Fruit fly (Drosophila melanogaster) whole organism, embryonic: ENCODE results near the gene Tis11.

ENCODE experiments used
- BEAF-32 ChIP-seq: fragments of 200-800 bp; sonication (Bioruptor generic); optimal IDR thresholded peaks from 3 replicates; lab custom pipeline; 2017; ENCODE audit warnings: missing biosample characterization, missing genetic modification characterization, mild to moderate bottlenecking, moderate library complexity, missing genetic modification reagents
- Bteb2 ChIP-seq: fragments of 200-800 bp; sonication (Bioruptor generic); optimal IDR thresholded peaks from 2 replicates; lab custom pipeline; 2016; ENCODE audit warnings: missing biosample characterization, missing genetic modification characterization
- CG10366 ChIP-seq: fragments of 200-800 bp; sonication (Bioruptor generic); IDR thresholded peaks from 2 replicates; pipeline ENCODE4 v1.3.6; 2022; ENCODE audit warnings: missing biosample characterization, missing genetic modification characterization
- CG12236 ChIP-seq: fragments of 200-800 bp; sonication (Bioruptor generic); optimal IDR thresholded peaks from 2 replicates; lab custom pipeline; 2016; ENCODE audit warnings: missing biosample characterization, missing genetic modification characterization
- CG14050 ChIP-seq: fragments of 200-800 bp; sonication (Bioruptor generic); IDR thresholded peaks from 3 replicates; pipeline ENCODE4 v1.3.6; 2022; ENCODE audit warnings: missing biosample characterization, missing genetic modification characterization
- CG2199 ChIP-seq: fragments of 200-800 bp; sonication (Bioruptor generic); IDR thresholded peaks from 3 replicates; pipeline ENCODE4 v1.3.6; 2022; ENCODE audit warnings: missing biosample characterization, missing genetic modification characterization
- CG2202 ChIP-seq: fragments of 200-800 bp; sonication (Bioruptor generic); optimal IDR thresholded peaks from 2 replicates; lab custom pipeline; 2018; ENCODE audit warnings: missing biosample characterization, mild to moderate bottlenecking, missing genetic modification characterization
- CG31441 ChIP-seq: fragments of 200-800 bp; sonication (Bioruptor generic); IDR thresholded peaks from 2 replicates; pipeline ENCODE4 v1.3.6; 2022; ENCODE audit warnings: missing biosample characterization, missing genetic modification characterization
- CG32532 ChIP-seq: fragments of 200-800 bp; sonication (Bioruptor generic); IDR thresholded peaks from 2 replicates; pipeline ENCODE4 v1.3.6; 2022; ENCODE audit warnings: missing biosample characterization, missing genetic modification characterization
- CG34376 ChIP-seq: fragments of 200-800 bp; sonication (Bioruptor generic); optimal IDR thresholded peaks from 2 replicates; lab custom pipeline; 2018; ENCODE audit warnings: missing biosample characterization, mild to moderate bottlenecking, missing genetic modification characterization
- CG3726 ChIP-seq: fragments of 200-800 bp; sonication (Bioruptor generic); IDR thresholded peaks from 3 replicates; pipeline ENCODE4, ENCODE4 v1.3.6; 2022; ENCODE audit warnings: missing biosample characterization, missing genetic modification characterization
- CG3847 ChIP-seq: fragments of 200-800 bp; sonication (Bioruptor generic); IDR thresholded peaks from 2 replicates; pipeline ENCODE4 v1.3.6; 2022; ENCODE audit warnings: missing biosample characterization, missing genetic modification characterization
- CG3995 ChIP-seq: fragments of 200-800 bp; sonication (Bioruptor generic); optimal IDR thresholded peaks from 3 replicates; lab custom pipeline; 2016; ENCODE audit warnings: missing biosample characterization, missing genetic modification characterization
- CG4404 ChIP-seq: fragments of 200-800 bp; sonication (Bioruptor generic); IDR thresholded peaks from 2 replicates; pipeline ENCODE4 v1.3.6; 2022; ENCODE audit warnings: missing biosample characterization, missing genetic modification characterization
- CG4854 ChIP-seq: fragments of 200-800 bp; sonication (Bioruptor generic); optimal IDR thresholded peaks from 2 replicates; lab custom pipeline; 2016; ENCODE audit warnings: missing biosample characterization, missing genetic modification characterization, inconsistent platforms
- CG5245 ChIP-seq: fragments of 200-800 bp; sonication (Bioruptor generic); optimal IDR thresholded peaks from 3 replicates; lab custom pipeline; 2016; ENCODE audit warnings: missing biosample characterization, missing genetic modification characterization
- CG6254 ChIP-seq: fragments of 200-800 bp; sonication (Bioruptor generic); optimal IDR thresholded peaks from 3 replicates; lab custom pipeline; 2017; ENCODE audit warnings: mild to moderate bottlenecking, missing biosample characterization, missing genetic modification reagents, missing genetic modification characterization
- CG6683 ChIP-seq: fragments of 200-800 bp; sonication (Bioruptor generic); optimal IDR thresholded peaks from 2 replicates; lab custom pipeline; 2017; ENCODE audit warnings: missing biosample characterization, mild to moderate bottlenecking, missing genetic modification characterization, missing genetic modification reagents
- CG7271 ChIP-seq: fragments of 200-800 bp; sonication (Bioruptor generic); optimal IDR thresholded peaks from 2 replicates; lab custom pipeline; 2018; ENCODE audit warnings: missing biosample characterization, mild to moderate bottlenecking, missing genetic modification characterization, moderate library complexity
- CG8290 ChIP-seq, 3 experiments: fragments of 200-800 bp; sonication (Bioruptor generic); optimal IDR thresholded peaks; 2 replicates each; lab custom pipeline; 2016 to 2019; ENCODE audit warnings: missing biosample characterization in 3 of 3, missing genetic modification characterization in 3 of 3, mild to moderate bottlenecking in 2 of 3, moderate library complexity in 1 of 3
- CG9437 ChIP-seq: fragments of 200-800 bp; sonication (Bioruptor generic); optimal IDR thresholded peaks from 2 replicates; lab custom pipeline; 2018; ENCODE audit warnings: missing biosample characterization, mild to moderate bottlenecking, missing genetic modification characterization
- CG9932 ChIP-seq: fragments of 200-800 bp; sonication (Bioruptor generic); IDR thresholded peaks from 2 replicates; pipeline ENCODE4 v1.3.6; 2022; ENCODE audit warnings: missing biosample characterization, missing genetic modification characterization
- D19A ChIP-seq: fragments of 200-800 bp; optimal IDR thresholded peaks from 3 replicates; lab custom pipeline; 2019; ENCODE audit warnings: missing biosample characterization, mild to moderate bottlenecking, missing genetic modification characterization, moderate library complexity
- Dip2 ChIP-seq: fragments of 200-800 bp; sonication (Bioruptor generic); IDR thresholded peaks from 2 replicates; pipeline ENCODE4 v1.3.6; 2022; ENCODE audit warnings: missing biosample characterization, missing genetic modification characterization
- GATAe ChIP-seq: fragments of 200-800 bp; sonication (Bioruptor generic); conservative IDR thresholded peaks from 2 replicates; pipeline ENCODE4 v1.3.6; 2022; ENCODE audit warnings: missing biosample characterization, missing genetic modification characterization
- Hr51 ChIP-seq, 2 experiments: fragments of 200-800 bp; sonication (Bioruptor generic); optimal IDR thresholded peaks; 2 replicates in 1 of 2; 3 replicates in 1 of 2; lab custom pipeline; 2016 to 2018; ENCODE audit warnings: missing biosample characterization in 2 of 2, missing genetic modification characterization in 2 of 2, mild to moderate bottlenecking in 1 of 2, moderate library complexity in 1 of 2
- Rfx ChIP-seq: fragments of 200-800 bp; sonication (Bioruptor generic); IDR thresholded peaks from 2 replicates; pipeline ENCODE4 v1.3.6; 2022; ENCODE audit warnings: missing biosample characterization, missing genetic modification characterization
- Rx ChIP-seq: fragments of 200-800 bp; sonication (Bioruptor generic); IDR thresholded peaks from 2 replicates; pipeline ENCODE4 v1.3.6; 2022; ENCODE audit warnings: missing biosample characterization, missing genetic modification characterization
- TFAM ChIP-seq: fragments of 200-800 bp; sonication (Bioruptor generic); optimal IDR thresholded peaks from 2 replicates; lab custom pipeline; 2017; ENCODE audit warnings: missing biosample characterization, missing genetic modification characterization, inconsistent platforms
- Tbp ChIP-seq: fragments of >200 bp; optimal IDR thresholded peaks from 2 replicates; lab custom pipeline; 2018; ENCODE audit warnings: missing biosample characterization, missing genetic modification characterization
- chif ChIP-seq, 2 experiments: fragments of 200-800 bp; sonication (Bioruptor generic); optimal IDR thresholded peaks; 3 replicates each; lab custom pipeline; 2016; ENCODE audit warnings: missing biosample characterization in 2 of 2, missing genetic modification characterization in 2 of 2
- chm ChIP-seq: fragments of 200-800 bp; sonication (Bioruptor generic); IDR thresholded peaks from 2 replicates; pipeline ENCODE4 v1.3.6; 2022; ENCODE audit warnings: missing biosample characterization, missing genetic modification characterization
- crp ChIP-seq, 2 experiments: fragments of 200-800 bp; sonication (Bioruptor generic); optimal IDR thresholded peaks; 2 replicates in 1 of 2; 3 replicates in 1 of 2; lab custom pipeline; 2017; ENCODE audit warnings: missing biosample characterization in 2 of 2, missing genetic modification characterization in 2 of 2, mild to moderate bottlenecking in 1 of 2, moderate library complexity in 1 of 2
- ewg ChIP-seq: fragments of 200-800 bp; sonication (Bioruptor generic); optimal IDR thresholded peaks from 3 replicates; lab custom pipeline; 2017; ENCODE audit warnings: mild to moderate bottlenecking, missing biosample characterization, missing genetic modification reagents, missing genetic modification characterization
- gt ChIP-seq: fragments of 200-800 bp; sonication (Bioruptor generic); IDR thresholded peaks from 2 replicates; pipeline ENCODE4 v1.3.6; 2022; ENCODE audit warnings: missing biosample characterization, missing genetic modification characterization
- luna ChIP-seq: fragments of 200-800 bp; sonication (Bioruptor generic); optimal IDR thresholded peaks from 2 replicates; lab custom pipeline; 2016; ENCODE audit warnings: missing biosample characterization, missing genetic modification characterization
- maf-S ChIP-seq: fragments of 200-800 bp; sonication (Bioruptor generic); optimal IDR thresholded peaks from 2 replicates; lab custom pipeline; 2016; ENCODE audit warnings: missing biosample characterization, missing genetic modification characterization
- mam ChIP-seq: fragments of 200-800 bp; sonication (Bioruptor generic); optimal IDR thresholded peaks from 3 replicates; lab custom pipeline; 2016; ENCODE audit warnings: missing biosample characterization, missing genetic modification characterization
- otp ChIP-seq: fragments of 200-800 bp; sonication (Bioruptor generic); IDR thresholded peaks from 3 replicates; pipeline ENCODE4, ENCODE4 v1.3.6; 2022; ENCODE audit warnings: missing biosample characterization, missing genetic modification characterization
- pnt ChIP-seq: fragments of 200-800 bp; sonication (Bioruptor generic); optimal IDR thresholded peaks from 3 replicates; lab custom pipeline; 2016; ENCODE audit warnings: missing biosample characterization, missing genetic modification characterization
- pros ChIP-seq: fragments of 200-800 bp; sonication (Bioruptor generic); optimal IDR thresholded peaks from 3 replicates; lab custom pipeline; 2019; ENCODE audit warnings: missing biosample characterization, mild to moderate bottlenecking, missing genetic modification characterization, moderate library complexity
- repo ChIP-seq: fragments of 200-800 bp; sonication (Bioruptor generic); optimal IDR thresholded peaks from 2 replicates; lab custom pipeline; 2016; ENCODE audit warnings: missing biosample characterization, missing genetic modification characterization
- seq ChIP-seq: fragments of 200-800 bp; sonication (Bioruptor generic); IDR thresholded peaks from 2 replicates; pipeline ENCODE4 v1.3.6; 2022; ENCODE audit warnings: missing biosample characterization, missing genetic modification characterization
- sim ChIP-seq: fragments of 200-800 bp; sonication (Bioruptor generic); IDR thresholded peaks from 2 replicates; pipeline ENCODE4 v1.3.6; 2022; ENCODE audit warnings: missing biosample characterization, missing genetic modification characterization
- sob ChIP-seq: fragments of 200-800 bp; sonication (Bioruptor generic); IDR thresholded peaks from 2 replicates; pipeline ENCODE4 v1.3.6; 2022; ENCODE audit warnings: missing biosample characterization, missing genetic modification characterization
- tgo ChIP-seq: fragments of 200-800 bp; sonication (Bioruptor generic); IDR thresholded peaks from 3 replicates; pipeline ENCODE4 v1.3.6; 2022; ENCODE audit warnings: missing biosample characterization, missing genetic modification characterization
- tio ChIP-seq: fragments of 200-800 bp; sonication (Bioruptor generic); optimal IDR thresholded peaks from 2 replicates; lab custom pipeline; 2017; ENCODE audit warnings: missing biosample characterization, missing genetic modification characterization, inconsistent platforms
- trem ChIP-seq: fragments of 200-800 bp; optimal IDR thresholded peaks from 3 replicates; lab custom pipeline; 2019; ENCODE audit warnings: missing biosample characterization, mild to moderate bottlenecking, missing genetic modification characterization, moderate library complexity
- unc-4 ChIP-seq: fragments of 200-800 bp; sonication (Bioruptor generic); IDR thresholded peaks from 2 replicates; pipeline ENCODE4 v1.3.6; 2022; ENCODE audit warnings: missing biosample characterization, missing genetic modification characterization; ENCODE audit not compliant: partially characterized antibody

Gene Tis11

dm6 chrX:12669659-12670488 lies 10.7 kb downstream of the Tis11 start (continued):
- TF ChIP-seq seq (GFP tag; lab: Robert Waterston, UW) (peak; percentile 17; the same call in 1 of the 2 replicates), D19A (tag; lab: Kevin White, UChicago) (peak; percentile 38), Hr51 (GFP tag; optimal IDR thresholded peaks at IDR 0.05; lab: Kevin White, UChicago) (peak; percentile 53 to 74), CG2199 (no peak), tio (GFP tag; lab: Kevin White, UChicago) (peak; percentile 63), maf-S (GFP tag; lab: Kevin White, UChicago) (peak; percentile 39), CG34376 (GFP tag; lab: Kevin White, UChicago) (peak; percentile 10), Bteb2 (GFP tag; lab: Kevin White, UChicago) (peak; percentile 59), gt (GFP tag; lab: Robert Waterston, UW) (peak; percentile 36; the same call in 1 of the 2 replicates), CG4404 (GFP tag; lab: Robert Waterston, UW) (no peak; the same call in 1 of the 2 replicates), GATAe (GFP tag; lab: Robert Waterston, UW) (no peak), CG9437 (GFP tag; lab: Kevin White, UChicago) (peak; percentile 36), Dip2 (GFP tag; lab: Robert Waterston, UW) (no peak), CG14050 (GFP tag; lab: Robert Waterston, UW) (peak; percentile 55; the same call in 2 of the 3 replicates), mam (GFP tag; lab: Kevin White, UChicago) (peak; percentile 66), TFAM (GFP tag; lab: Kevin White, UChicago) (no peak), CG3726 (GFP tag; lab: Robert Waterston, UW) (no peak), CG3847 (GFP tag; lab: Robert Waterston, UW) (peak; percentile 74), pnt (GFP tag; lab: Kevin White, UChicago) (peak; percentile 43), otp (peak; percentile 27; the same call in 1 of the 3 replicates), CG32532 (peak; percentile 83), CG2202 (tag; lab: Kevin White, UChicago) (no peak), Rfx (peak; percentile 84), sob (peak; percentile 80), CG6683 (GFP tag; lab: Kevin White, UChicago) (no peak), crp (GFP tag; optimal IDR thresholded peaks at IDR 0.05; lab: Kevin White, UChicago) (no peak), CG7271 (tag; lab: Kevin White, UChicago) (no peak), luna (peak; percentile 30), unc-4 (GFP tag; lab: Robert Waterston, UW) (no peak), CG8290 (GFP tag; optimal IDR thresholded peaks at IDR 0.05; lab: Kevin White, UChicago) (no peak), CG8290 (tag; optimal IDR thresholded peaks at IDR 0.05; lab: Kevin White, UChicago) (peak in 1 of 2 experiments; percentile 93), CG31441 (peak; percentile 49; the same call in 1 of the 2 replicates), chif (GFP tag; optimal IDR thresholded peaks at IDR 0.05; lab: Kevin White, UChicago) (peak; percentile 31 to 64), CG6254 (no peak), CG9932 (GFP tag; lab: Robert Waterston, UW) (peak; percentile 87), CG4854 (peak; percentile 40), tgo (GFP tag; lab: Robert Waterston, UW) (peak; percentile 76), CG10366 (peak; percentile 79), pros (GFP tag; lab: Kevin White, UChicago) (no peak), sim (no peak), CG5245 (GFP tag; lab: Kevin White, UChicago) (peak; percentile 46), BEAF-32 (GFP tag; lab: Kevin White, UChicago) (no peak), CG3995 (GFP tag; lab: Kevin White, UChicago) (peak; percentile 45), CG12236 (no peak), ewg (peak; percentile 10), chm (GFP tag; lab: Robert Waterston, UW) (no peak), repo (GFP tag; lab: Kevin White, UChicago) (no peak), Rx (GFP tag; lab: Robert Waterston, UW) (0 out of 2 replicates have a peak, but pooled peaks have one; percentile 32), Tbp (GFP tag; lab: Kevin White, UChicago) (no peak), trem (tag; lab: Kevin White, UChicago) (no peak)
